Worm (Caenorhabditis elegans) whole organism, late embryonic: ENCODE data around the gene F36D3.16.

ENCODE experiments used
- F13H6.1 ChIP-seq: sonication (generic microtip); optimal IDR thresholded peaks from 2 replicates; lab custom pipeline; 2016; ENCODE audit warnings: missing genetic modification characterization, missing compliant biosample characterization
- ahr-1 ChIP-seq: sonication (generic microtip); optimal IDR thresholded peaks from 2 replicates; lab custom pipeline; 2016; ENCODE audit warnings: missing genetic modification characterization, missing compliant biosample characterization
- ceh-14 ChIP-seq: sonication (generic microtip); optimal IDR thresholded peaks from 2 replicates; lab custom pipeline; 2016; ENCODE audit warnings: missing genotype, missing genetic modification characterization, missing compliant biosample characterization
- ceh-18 ChIP-seq: sonication (generic microtip); optimal IDR thresholded peaks from 2 replicates; lab custom pipeline; 2016; ENCODE audit warnings: missing genetic modification characterization, missing compliant biosample characterization
- ceh-19 ChIP-seq: fragments of 200-800 bp; sonication (Bioruptor generic); optimal IDR thresholded peaks from 2 replicates; lab custom pipeline; 2018; ENCODE audit warnings: mild to moderate bottlenecking, missing genetic modification characterization, missing compliant biosample characterization
- ceh-2 ChIP-seq: sonication (generic microtip); optimal IDR thresholded peaks from 2 replicates; lab custom pipeline; 2016; ENCODE audit warnings: missing genotype, missing genetic modification characterization, missing compliant biosample characterization
- ceh-22 ChIP-seq: sonication (generic microtip); optimal IDR thresholded peaks from 2 replicates; lab custom pipeline; 2017; ENCODE audit warnings: missing biosample characterization, missing genetic modification characterization
- ceh-24 ChIP-seq: sonication (generic microtip); optimal IDR thresholded peaks from 2 replicates; lab custom pipeline; 2016; ENCODE audit warnings: mild to moderate bottlenecking, missing genetic modification characterization, missing compliant biosample characterization
- ceh-34 ChIP-seq: sonication (generic microtip); optimal IDR thresholded peaks from 2 replicates; lab custom pipeline; 2016; ENCODE audit warnings: mild to moderate bottlenecking, missing genetic modification characterization, missing compliant biosample characterization
- ceh-45 ChIP-seq: fragments of 200-800 bp; sonication (Bioruptor generic); IDR thresholded peaks from 2 replicates; pipeline ENCODE4 v1.3.6; 2022; ENCODE audit warnings: missing genetic modification reagents, missing genetic modification characterization, missing compliant biosample characterization
- ceh-48 ChIP-seq: sonication (generic microtip); optimal IDR thresholded peaks from 2 replicates; lab custom pipeline; 2016; ENCODE audit warnings: missing genetic modification characterization, inconsistent platforms, missing compliant biosample characterization
- ceh-6 ChIP-seq: fragments of 200-800 bp; sonication (Bioruptor generic); optimal IDR thresholded peaks from 2 replicates; lab custom pipeline; 2018; ENCODE audit warnings: mild to moderate bottlenecking, missing genetic modification characterization, missing compliant biosample characterization
- ceh-9 ChIP-seq: sonication (generic microtip); optimal IDR thresholded peaks from 2 replicates; lab custom pipeline; 2016; ENCODE audit warnings: mild to moderate bottlenecking, missing genetic modification characterization, inconsistent platforms, missing compliant biosample characterization
- che-1 ChIP-seq: sonication (generic microtip); optimal IDR thresholded peaks from 2 replicates; lab custom pipeline; 2016; ENCODE audit warnings: mild to moderate bottlenecking, missing genetic modification characterization, missing compliant biosample characterization
- dmd-4 ChIP-seq: sonication (generic microtip); optimal IDR thresholded peaks from 2 replicates; lab custom pipeline; 2016; ENCODE audit warnings: borderline replicate concordance, missing genetic modification characterization, missing compliant biosample characterization
- elt-2 ChIP-seq: sonication (generic microtip); optimal IDR thresholded peaks from 2 replicates; lab custom pipeline; 2016; ENCODE audit warnings: missing genetic modification reagents, missing genetic modification characterization, missing compliant biosample characterization
- ets-4 ChIP-seq: sonication (generic microtip); optimal IDR thresholded peaks from 2 replicates; lab custom pipeline; 2016; ENCODE audit warnings: missing genetic modification characterization, missing compliant biosample characterization
- fkh-10 ChIP-seq: fragments of 150-350 bp; optimal IDR thresholded peaks from 2 replicates; lab custom pipeline; 2014; ENCODE audit warnings: missing biosample characterization, missing genetic modification reagents, missing genetic modification characterization
- fkh-6 ChIP-seq: sonication (generic microtip); optimal IDR thresholded peaks from 2 replicates; lab custom pipeline; 2016; ENCODE audit warnings: missing genetic modification characterization, missing compliant biosample characterization
- gmeb-2 ChIP-seq: sonication (generic microtip); optimal IDR thresholded peaks from 2 replicates; lab custom pipeline; 2016; ENCODE audit warnings: missing genetic modification characterization, inconsistent platforms, missing compliant biosample characterization
- hlh-13 ChIP-seq: fragments of 200-800 bp; sonication (Bioruptor generic); optimal IDR thresholded peaks from 2 replicates; lab custom pipeline; 2018; ENCODE audit warnings: mild to moderate bottlenecking, missing genetic modification characterization, missing compliant biosample characterization
- hlh-15 ChIP-seq: sonication (generic microtip); optimal IDR thresholded peaks from 2 replicates; lab custom pipeline; 2016; ENCODE audit warnings: missing genetic modification characterization, missing compliant biosample characterization
- hlh-30 ChIP-seq: sonication (generic microtip); optimal IDR thresholded peaks from 2 replicates; lab custom pipeline; 2017; ENCODE audit warnings: antibody characterized with exemption, missing genetic modification characterization, missing compliant biosample characterization; ENCODE audit not compliant: insufficient read depth
- hlh-6 ChIP-seq: sonication (generic microtip); optimal IDR thresholded peaks from 2 replicates; lab custom pipeline; 2016; ENCODE audit warnings: missing genotype, missing genetic modification characterization, missing compliant biosample characterization
- hlh-8 ChIP-seq: sonication (generic microtip); optimal IDR thresholded peaks from 2 replicates; lab custom pipeline; 2016; ENCODE audit warnings: missing genotype, missing genetic modification characterization, missing compliant biosample characterization
- lin-11 ChIP-seq: fragments of 200-800 bp; sonication (Bioruptor generic); optimal IDR thresholded peaks from 2 replicates; lab custom pipeline; 2018; ENCODE audit warnings: mild to moderate bottlenecking, missing genetic modification characterization, missing compliant biosample characterization
- madf-2 ChIP-seq: sonication (generic microtip); optimal IDR thresholded peaks from 2 replicates; lab custom pipeline; 2017; ENCODE audit warnings: missing genetic modification characterization, missing compliant biosample characterization
- mec-3 ChIP-seq: sonication (generic microtip); optimal IDR thresholded peaks from 2 replicates; lab custom pipeline; 2016; ENCODE audit warnings: borderline replicate concordance, missing genetic modification characterization, missing compliant biosample characterization
- npax-4 ChIP-seq: sonication (generic microtip); optimal IDR thresholded peaks from 2 replicates; lab custom pipeline; 2016; ENCODE audit warnings: missing genetic modification characterization, missing compliant biosample characterization
- odd-2 ChIP-seq: sonication (generic microtip); optimal IDR thresholded peaks from 2 replicates; lab custom pipeline; 2017; ENCODE audit warnings: antibody characterized with exemption, mild to moderate bottlenecking, missing genetic modification characterization, missing compliant biosample characterization
- pag-3 ChIP-seq: sonication (generic microtip); optimal IDR thresholded peaks from 2 replicates; lab custom pipeline; 2016; ENCODE audit warnings: missing compliant biosample characterization, missing genetic modification characterization, borderline replicate concordance
- pat-9 ChIP-seq: fragments of 200-800 bp; sonication (Bioruptor generic); optimal IDR thresholded peaks from 2 replicates; lab custom pipeline; 2018; ENCODE audit warnings: mild to moderate bottlenecking, missing genetic modification characterization, moderate library complexity, missing compliant biosample characterization
- pqm-1 ChIP-seq: sonication (generic microtip); optimal IDR thresholded peaks from 2 replicates; lab custom pipeline; 2016; ENCODE audit warnings: missing genetic modification characterization, missing compliant biosample characterization
- ref-2 ChIP-seq: sonication (generic microtip); optimal IDR thresholded peaks from 2 replicates; lab custom pipeline; 2016; ENCODE audit warnings: missing genetic modification characterization, missing compliant biosample characterization
- rnt-1 ChIP-seq: sonication (generic microtip); optimal IDR thresholded peaks from 2 replicates; lab custom pipeline; 2016; ENCODE audit warnings: missing genetic modification characterization, missing compliant biosample characterization
- sdc-2 ChIP-seq: sonication (generic microtip); optimal IDR thresholded peaks from 2 replicates; lab custom pipeline; 2016; ENCODE audit warnings: missing genotype, missing genetic modification characterization, missing compliant biosample characterization
- sox-2 ChIP-seq: fragments of 200-800 bp; sonication (Bioruptor generic); IDR thresholded peaks from 2 replicates; pipeline ENCODE4 v1.3.6; 2022; ENCODE audit warnings: missing genetic modification reagents, missing genetic modification characterization, missing compliant biosample characterization
- syd-9 ChIP-seq: sonication (generic microtip); optimal IDR thresholded peaks from 2 replicates; lab custom pipeline; 2016; ENCODE audit warnings: mild to moderate bottlenecking, missing genetic modification characterization, moderate library complexity, missing compliant biosample characterization
- tbx-2 ChIP-seq: sonication (generic microtip); optimal IDR thresholded peaks from 2 replicates; lab custom pipeline; 2016; ENCODE audit warnings: missing genetic modification characterization, missing compliant biosample characterization
- tbx-7 ChIP-seq: sonication (generic microtip); optimal IDR thresholded peaks from 2 replicates; lab custom pipeline; 2016; ENCODE audit warnings: missing genotype, missing genetic modification characterization, missing compliant biosample characterization
- ttx-3 ChIP-seq: sonication (generic microtip); optimal IDR thresholded peaks from 2 replicates; lab custom pipeline; 2016; ENCODE audit warnings: missing genetic modification reagents, missing genetic modification characterization, missing compliant biosample characterization
- unc-3 ChIP-seq, 2 experiments: fragments of 200-800 bp in 1 of 2; sonication (Bioruptor generic) in 1 of 2; sonication (generic microtip) in 1 of 2; conservative IDR thresholded peaks in 1 of 2; optimal IDR thresholded peaks in 1 of 2; 2 replicates each; pipeline versions ENCODE4 v1.3.6 to Lab custom; 2016 to 2022; ENCODE audit warnings: missing compliant biosample characterization in 2 of 2, missing genetic modification characterization in 2 of 2, missing genetic modification reagents in 1 of 2
- unc-42 ChIP-seq: sonication (generic microtip); optimal IDR thresholded peaks from 2 replicates; lab custom pipeline; 2016; ENCODE audit warnings: missing genotype, missing genetic modification characterization, missing compliant biosample characterization
- unc-55 ChIP-seq: sonication (generic microtip); optimal IDR thresholded peaks from 2 replicates; lab custom pipeline; 2017; ENCODE audit warnings: missing biosample characterization, missing genetic modification reagents, missing genetic modification characterization
- unc-86 ChIP-seq: sonication (generic microtip); optimal IDR thresholded peaks from 2 replicates; lab custom pipeline; 2016; ENCODE audit warnings: missing genetic modification characterization, missing compliant biosample characterization
- zip-5 ChIP-seq: sonication (generic microtip); optimal IDR thresholded peaks from 2 replicates; lab custom pipeline; 2016; ENCODE audit warnings: missing genetic modification characterization, missing compliant biosample characterization
- ztf-16 ChIP-seq: sonication (generic microtip); optimal IDR thresholded peaks from 2 replicates; lab custom pipeline; 2017; ENCODE audit warnings: missing genetic modification characterization, missing compliant biosample characterization

F36D3.16 gene

DNA sequence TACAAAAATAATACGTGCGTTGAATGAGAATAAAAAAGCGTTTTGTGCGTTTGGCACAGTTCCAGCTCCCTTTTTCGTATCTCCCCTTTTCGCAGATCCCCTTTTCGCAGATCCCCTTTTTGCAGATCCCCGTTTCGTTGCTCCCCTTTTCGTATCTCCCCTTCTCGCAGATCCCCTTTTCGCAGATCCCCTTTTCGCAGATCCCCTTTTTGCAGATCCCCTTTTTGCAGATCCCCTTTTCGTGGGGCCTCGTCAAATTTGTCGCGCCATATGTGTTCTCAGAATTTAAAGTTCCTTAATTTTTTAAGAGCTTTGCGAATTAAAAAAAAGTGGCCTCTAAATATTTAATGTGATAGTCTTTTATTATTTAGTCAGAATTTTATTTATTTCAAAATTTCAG, 25.0 kb downstream of the F36D3.16 start, which contains the start of gene Y32B12B.4 (continued):
- TF ChIP-seq ceh-19 (peak; percentile 75), ceh-14 (tag; lab: Kevin White, UChicago) (peak; percentile 96), npax-4 (tag; lab: Kevin White, UChicago) (no peak), lin-11 (tag; lab: Kevin White, UChicago) (peak; percentile 18), ceh-34 (tag; lab: Kevin White, UChicago) (peak; percentile 70), ceh-6 (peak; percentile 18), unc-86 (tag; lab: Kevin White, UChicago) (peak; percentile 56), ttx-3 (tag; lab: Kevin White, UChicago) (peak; percentile 38), ceh-45 (GFP tag; lab: Robert Waterston, UW) (0 out of 2 replicates have a peak, but pooled peaks have one; percentile 34), hlh-15 (tag; lab: Kevin White, UChicago) (peak; percentile 29), hlh-30 (no peak), elt-2 (no peak), unc-3 (GFP tag; conservative IDR thresholded peaks at IDR 0.05; lab: Robert Waterston, UW) (peak; percentile 44; the same call in 1 of the 2 replicates), unc-3 (tag; optimal IDR thresholded peaks at IDR 0.05; lab: Kevin White, UChicago) (peak; percentile 76), ceh-22 (tag; lab: Kevin White, UChicago) (no peak), pat-9 (tag; lab: Kevin White, UChicago) (no peak), mec-3 (tag; lab: Kevin White, UChicago) (peak; percentile 93), madf-2 (tag; lab: Kevin White, UChicago) (peak; percentile 3), ref-2 (tag; lab: Kevin White, UChicago) (peak; percentile 94), gmeb-2 (peak; percentile 38), unc-55 (GFP tag; lab: Kevin White, UChicago) (no peak), ceh-9 (no peak), tbx-7 (tag; lab: Kevin White, UChicago) (peak; percentile 99), F13H6.1 (tag; lab: Kevin White, UChicago) (peak; percentile 91), rnt-1 (tag; lab: Kevin White, UChicago) (peak; percentile 94), ets-4 (tag; lab: Kevin White, UChicago) (peak; percentile 82), ahr-1 (peak; percentile 76), sdc-2 (tag; lab: Kevin White, UChicago) (peak; percentile 69), ceh-18 (tag; lab: Kevin White, UChicago) (peak; percentile 56), zip-5 (tag; lab: Kevin White, UChicago) (peak; percentile 94), syd-9 (peak; percentile 70), hlh-13 (GFP tag; lab: Kevin White, UChicago) (peak; percentile 13), hlh-6 (tag; lab: Kevin White, UChicago) (peak; percentile 86), ceh-24 (tag; lab: Kevin White, UChicago) (no peak), odd-2 (no peak), pqm-1 (tag; lab: Kevin White, UChicago) (peak; percentile 81), hlh-8 (tag; lab: Kevin White, UChicago) (peak; percentile 91), ceh-48 (tag; lab: Kevin White, UChicago) (no peak), ceh-2 (tag; lab: Kevin White, UChicago) (peak; percentile 97), dmd-4 (tag; lab: Kevin White, UChicago) (peak; percentile 84)

DNA sequence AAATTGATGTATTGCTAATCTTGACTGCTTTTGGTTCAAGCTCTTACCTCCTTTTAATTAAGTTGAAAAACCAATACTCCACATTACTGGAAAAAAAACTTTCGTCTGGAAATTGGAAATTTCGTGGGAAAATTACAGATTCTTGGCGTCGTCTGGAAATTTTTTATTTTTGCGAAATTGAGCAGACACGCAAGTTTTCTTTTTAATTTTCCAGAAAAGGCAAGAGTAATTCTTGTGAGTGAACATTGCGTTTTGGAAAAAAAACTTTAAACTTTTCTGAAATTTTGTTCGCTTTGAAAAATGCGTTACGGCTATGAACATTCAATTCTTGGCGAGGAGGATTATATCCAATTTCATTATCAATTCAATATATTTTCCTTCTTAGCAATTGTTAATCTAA, 37.7 kb downstream of the F36D3.16 start, which contains the start of gene sru-45:
TSS of gene sru-45 (plus strand) at position 301 of the 400 bp plus-strand sequence.
- TF ChIP-seq unc-3 (GFP tag; conservative IDR thresholded peaks at IDR 0.05; lab: Robert Waterston, UW) (no peak), unc-3 (tag; optimal IDR thresholded peaks at IDR 0.05; lab: Kevin White, UChicago) (no peak), ceh-6 (no peak), syd-9 (no peak), F13H6.1 (tag; lab: Kevin White, UChicago) (no peak), ceh-14 (tag; lab: Kevin White, UChicago) (no peak), unc-42 (no peak), unc-55 (GFP tag; lab: Kevin White, UChicago) (no peak), che-1 (tag; lab: Kevin White, UChicago) (no peak), pag-3 (no peak), rnt-1 (tag; lab: Kevin White, UChicago) (no peak), gmeb-2 (no peak), ztf-16 (tag; lab: Kevin White, UChicago) (no peak), ceh-34 (tag; lab: Kevin White, UChicago) (no peak), ttx-3 (tag; lab: Kevin White, UChicago) (no peak), tbx-2 (tag; lab: Kevin White, UChicago) (no peak), ceh-22 (tag; lab: Kevin White, UChicago) (no peak), ceh-48 (tag; lab: Kevin White, UChicago) (no peak), sox-2 (GFP tag; lab: Robert Waterston, UW) (no peak), fkh-10 (GFP tag; lab: Kevin White, UChicago) (no peak), fkh-6 (tag; lab: Kevin White, UChicago) (no peak)
